Worm (Caenorhabditis elegans) whole organism, late embryonic: Measurements from ENCODE around the gene srz-63.

Experiments used
- C38D4.7 ChIP-seq: fragments of 200-800 bp; sonication (Bioruptor generic); optimal IDR thresholded peaks from 2 replicates; lab custom pipeline; 2018; ENCODE audit warnings: mild to moderate bottlenecking, missing genetic modification characterization, moderate library complexity, missing compliant biosample characterization
- K09A11.1 ChIP-seq: sonication (generic microtip); optimal IDR thresholded peaks from 2 replicates; lab custom pipeline; 2017; ENCODE audit warnings: antibody characterized with exemption, mild to moderate bottlenecking, missing genetic modification characterization, missing compliant biosample characterization; ENCODE audit not compliant: insufficient read depth
- T23F11.4 ChIP-seq: fragments of 200-800 bp; sonication (Bioruptor generic); optimal IDR thresholded peaks from 2 replicates; lab custom pipeline; 2018; ENCODE audit warnings: mild to moderate bottlenecking, missing genetic modification characterization, missing compliant biosample characterization
- ahr-1 ChIP-seq: sonication (generic microtip); optimal IDR thresholded peaks from 2 replicates; lab custom pipeline; 2016; ENCODE audit warnings: missing genetic modification characterization, missing compliant biosample characterization
- ama-1 ChIP-seq: fragments of 150-350 bp; optimal IDR thresholded peaks from 2 replicates; lab custom pipeline; 2014
- ceh-14 ChIP-seq: sonication (generic microtip); optimal IDR thresholded peaks from 2 replicates; lab custom pipeline; 2016; ENCODE audit warnings: missing genotype, missing genetic modification characterization, missing compliant biosample characterization
- ceh-18 ChIP-seq: sonication (generic microtip); optimal IDR thresholded peaks from 2 replicates; lab custom pipeline; 2016; ENCODE audit warnings: missing genetic modification characterization, missing compliant biosample characterization
- ceh-19 ChIP-seq: fragments of 200-800 bp; sonication (Bioruptor generic); optimal IDR thresholded peaks from 2 replicates; lab custom pipeline; 2018; ENCODE audit warnings: mild to moderate bottlenecking, missing genetic modification characterization, missing compliant biosample characterization
- ceh-22 ChIP-seq: sonication (generic microtip); optimal IDR thresholded peaks from 2 replicates; lab custom pipeline; 2017; ENCODE audit warnings: missing biosample characterization, missing genetic modification characterization
- ceh-24 ChIP-seq: sonication (generic microtip); optimal IDR thresholded peaks from 2 replicates; lab custom pipeline; 2016; ENCODE audit warnings: mild to moderate bottlenecking, missing genetic modification characterization, missing compliant biosample characterization
- ceh-34 ChIP-seq: sonication (generic microtip); optimal IDR thresholded peaks from 2 replicates; lab custom pipeline; 2016; ENCODE audit warnings: mild to moderate bottlenecking, missing genetic modification characterization, missing compliant biosample characterization
- ceh-45 ChIP-seq: fragments of 200-800 bp; sonication (Bioruptor generic); IDR thresholded peaks from 2 replicates; pipeline ENCODE4 v1.3.6; 2022; ENCODE audit warnings: missing genetic modification reagents, missing genetic modification characterization, missing compliant biosample characterization
- ceh-6 ChIP-seq: fragments of 200-800 bp; sonication (Bioruptor generic); optimal IDR thresholded peaks from 2 replicates; lab custom pipeline; 2018; ENCODE audit warnings: mild to moderate bottlenecking, missing genetic modification characterization, missing compliant biosample characterization
- dmd-4 ChIP-seq: sonication (generic microtip); optimal IDR thresholded peaks from 2 replicates; lab custom pipeline; 2016; ENCODE audit warnings: borderline replicate concordance, missing genetic modification characterization, missing compliant biosample characterization
- dve-1 ChIP-seq: sonication (generic microtip); optimal IDR thresholded peaks from 2 replicates; lab custom pipeline; 2017; ENCODE audit warnings: antibody characterized with exemption, mild to moderate bottlenecking, missing genetic modification characterization, missing compliant biosample characterization
- elt-4 ChIP-seq: sonication (generic microtip); optimal IDR thresholded peaks from 2 replicates; lab custom pipeline; 2016; ENCODE audit warnings: missing genetic modification characterization, missing compliant biosample characterization
- fkh-6 ChIP-seq: sonication (generic microtip); optimal IDR thresholded peaks from 2 replicates; lab custom pipeline; 2016; ENCODE audit warnings: missing genetic modification characterization, missing compliant biosample characterization
- gmeb-2 ChIP-seq: sonication (generic microtip); optimal IDR thresholded peaks from 2 replicates; lab custom pipeline; 2016; ENCODE audit warnings: missing genetic modification characterization, inconsistent platforms, missing compliant biosample characterization
- hlh-15 ChIP-seq: sonication (generic microtip); optimal IDR thresholded peaks from 2 replicates; lab custom pipeline; 2016; ENCODE audit warnings: missing genetic modification characterization, missing compliant biosample characterization
- hlh-6 ChIP-seq: sonication (generic microtip); optimal IDR thresholded peaks from 2 replicates; lab custom pipeline; 2016; ENCODE audit warnings: missing genotype, missing genetic modification characterization, missing compliant biosample characterization
- lin-11 ChIP-seq: fragments of 200-800 bp; sonication (Bioruptor generic); optimal IDR thresholded peaks from 2 replicates; lab custom pipeline; 2018; ENCODE audit warnings: mild to moderate bottlenecking, missing genetic modification characterization, missing compliant biosample characterization
- mec-3 ChIP-seq: sonication (generic microtip); optimal IDR thresholded peaks from 2 replicates; lab custom pipeline; 2016; ENCODE audit warnings: borderline replicate concordance, missing genetic modification characterization, missing compliant biosample characterization
- nfya-1 ChIP-seq: sonication (generic microtip); optimal IDR thresholded peaks from 2 replicates; lab custom pipeline; 2017; ENCODE audit warnings: missing genetic modification characterization, mild to moderate bottlenecking, missing compliant biosample characterization, antibody characterized with exemption, moderate library complexity
- nhr-11 ChIP-seq: fragments of 150-350 bp; optimal IDR thresholded peaks from 2 replicates; lab custom pipeline; 2014; ENCODE audit warnings: missing biosample characterization, missing genetic modification characterization
- nhr-232 ChIP-seq: sonication (generic microtip); optimal IDR thresholded peaks from 2 replicates; lab custom pipeline; 2016; ENCODE audit warnings: missing genetic modification characterization, missing compliant biosample characterization
- npax-4 ChIP-seq: sonication (generic microtip); optimal IDR thresholded peaks from 2 replicates; lab custom pipeline; 2016; ENCODE audit warnings: missing genetic modification characterization, missing compliant biosample characterization
- pat-9 ChIP-seq: fragments of 200-800 bp; sonication (Bioruptor generic); optimal IDR thresholded peaks from 2 replicates; lab custom pipeline; 2018; ENCODE audit warnings: mild to moderate bottlenecking, missing genetic modification characterization, moderate library complexity, missing compliant biosample characterization
- pax-1 ChIP-seq: fragments of 150-350 bp; optimal IDR thresholded peaks from 2 replicates; lab custom pipeline; 2014; ENCODE audit warnings: missing biosample characterization, missing genetic modification characterization
- rnt-1 ChIP-seq: sonication (generic microtip); optimal IDR thresholded peaks from 2 replicates; lab custom pipeline; 2016; ENCODE audit warnings: missing genetic modification characterization, missing compliant biosample characterization
- sox-4 ChIP-seq: sonication (generic microtip); optimal IDR thresholded peaks from 2 replicates; lab custom pipeline; 2017; ENCODE audit warnings: mild to moderate bottlenecking, missing genetic modification characterization, inconsistent platforms, missing compliant biosample characterization
- unc-3 ChIP-seq, 2 experiments: fragments of 200-800 bp in 1 of 2; sonication (Bioruptor generic) in 1 of 2; sonication (generic microtip) in 1 of 2; conservative IDR thresholded peaks in 1 of 2; optimal IDR thresholded peaks in 1 of 2; 2 replicates each; pipeline versions ENCODE4 v1.3.6 to Lab custom; 2016 to 2022; ENCODE audit warnings: missing compliant biosample characterization in 2 of 2, missing genetic modification characterization in 2 of 2, missing genetic modification reagents in 1 of 2
- unc-86 ChIP-seq: sonication (generic microtip); optimal IDR thresholded peaks from 2 replicates; lab custom pipeline; 2016; ENCODE audit warnings: missing genetic modification characterization, missing compliant biosample characterization
- zip-5 ChIP-seq: sonication (generic microtip); optimal IDR thresholded peaks from 2 replicates; lab custom pipeline; 2016; ENCODE audit warnings: missing genetic modification characterization, missing compliant biosample characterization
- ztf-16 ChIP-seq: sonication (generic microtip); optimal IDR thresholded peaks from 2 replicates; lab custom pipeline; 2017; ENCODE audit warnings: missing genetic modification characterization, missing compliant biosample characterization

srz-63 gene

DNA sequence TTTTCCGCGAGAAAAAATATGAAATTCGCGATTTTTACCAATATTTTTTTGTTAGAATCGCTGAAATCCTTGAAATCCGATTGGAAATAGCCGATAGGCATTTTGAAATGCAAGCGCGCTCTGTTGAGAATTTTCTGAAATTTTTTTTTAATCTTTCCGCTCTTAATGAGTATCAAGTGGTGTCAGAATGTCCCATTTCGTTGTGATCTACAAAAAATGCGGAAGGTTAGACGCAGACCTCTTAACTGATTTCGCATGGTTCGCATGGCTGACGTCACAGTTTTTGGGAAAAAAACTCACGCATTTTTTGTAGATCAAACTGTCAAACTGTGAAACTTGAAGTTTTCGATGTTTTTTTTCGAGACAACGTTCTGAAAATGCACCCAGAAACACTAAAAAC is 6.6 kb upstream of the srz-63 start, which contains the start of gene srw-66:
srw-66 (minus strand) TSS at position 101 of the 400 bp plus-strand sequence.
- no peak for TF ChIP-seq sox-4
- no peak for TF ChIP-seq ceh-34 (tag; lab: Kevin White, UChicago)
- TF ChIP-seq mec-3 (tag; lab: Kevin White, UChicago) = no peak
- no peak for TF ChIP-seq dve-1 (tag; lab: Kevin White, UChicago)
- TF ChIP-seq K09A11.1 (tag; lab: Kevin White, UChicago) = no peak
- TF ChIP-seq unc-3 (GFP tag; conservative IDR thresholded peaks at IDR 0.05; lab: Robert Waterston, UW) = no peak
- TF ChIP-seq unc-3 (tag; optimal IDR thresholded peaks at IDR 0.05; lab: Kevin White, UChicago) = no peak
- TF ChIP-seq unc-86 (tag; lab: Kevin White, UChicago) = no peak
- no peak for TF ChIP-seq lin-11 (tag; lab: Kevin White, UChicago)
- no peak for TF ChIP-seq ceh-14 (tag; lab: Kevin White, UChicago)
- TF ChIP-seq dmd-4 = no peak
- TF ChIP-seq C38D4.7 (GFP tag; lab: Kevin White, UChicago) = no peak
- no peak for TF ChIP-seq zip-5 (tag; lab: Kevin White, UChicago)
- TF ChIP-seq ceh-18 = no peak
- no peak for TF ChIP-seq ceh-22 (tag; lab: Kevin White, UChicago)
- TF ChIP-seq nhr-11 (tag; lab: Kevin White, UChicago) = no peak
- no peak for TF ChIP-seq hlh-6 (tag; lab: Kevin White, UChicago)

ce11 chrII:1275439-1275838 is 3.0 kb upstream of the srz-63 start, which contains the start of gene Y57G7A.5:
Gene Y57G7A.5, minus strand, starts transcription at chrII:1275539.
- TF ChIP-seq nhr-232 (tag; lab: Kevin White, UChicago) (no peak), gmeb-2 (tag; lab: Kevin White, UChicago) (no peak), dmd-4 (no peak), ceh-24 (tag; lab: Kevin White, UChicago) (no peak), fkh-6 (tag; lab: Kevin White, UChicago) (no peak), hlh-15 (tag; lab: Kevin White, UChicago) (no peak), rnt-1 (tag; lab: Kevin White, UChicago) (no peak), ama-1 (lab: Kevin White, UChicago) (no peak), T23F11.4 (no peak), ceh-14 (tag; lab: Kevin White, UChicago) (no peak), pax-1 (tag; lab: Kevin White, UChicago) (no peak), npax-4 (no peak), ceh-45 (no peak), ahr-1 (tag; lab: Kevin White, UChicago) (no peak), zip-5 (tag; lab: Kevin White, UChicago) (no peak)
- TF ChIP-seq, all 69 proteins: peak for 0

ce11 chrII:1276778-1277177 is 1.7 kb upstream of the srz-63 start, which contains the start of gene Y57G7A.11:
Gene Y57G7A.11, minus strand, starts transcription at chrII:1276878.
- no peak for TF ChIP-seq nfya-1 (tag; lab: Kevin White, UChicago)
- no peak for TF ChIP-seq pat-9
- no peak for TF ChIP-seq C38D4.7 (GFP tag; lab: Kevin White, UChicago)
- no peak for TF ChIP-seq ceh-45
- TF ChIP-seq gmeb-2 (tag; lab: Kevin White, UChicago) = no peak
- no peak for TF ChIP-seq ceh-6
- TF ChIP-seq, all 69 proteins: peak for 0

DNA sequence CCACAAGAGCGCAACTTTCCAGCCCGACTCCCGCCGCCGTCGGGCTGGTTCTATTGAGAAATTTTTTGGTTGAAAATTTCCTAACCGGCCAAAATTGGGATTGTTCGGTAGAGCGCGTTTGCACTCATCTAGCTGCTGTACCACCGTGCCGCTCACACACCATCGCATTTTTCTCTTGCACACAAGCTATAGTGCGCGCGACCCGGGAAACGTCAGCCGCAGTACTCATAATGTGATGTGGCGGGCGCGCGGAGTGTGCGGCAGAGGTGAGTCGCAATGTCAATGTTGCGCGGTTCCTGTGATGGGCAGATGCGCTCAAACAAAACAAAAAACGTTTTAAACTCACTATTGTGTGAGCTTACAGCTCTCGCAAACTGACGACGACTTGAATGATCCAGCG is 6.5 kb downstream of the srz-63 start:
- no peak for TF ChIP-seq ceh-34 (tag; lab: Kevin White, UChicago)
- TF ChIP-seq sox-4 = no peak
- TF ChIP-seq nfya-1 (tag; lab: Kevin White, UChicago) = no peak
- no peak for TF ChIP-seq ceh-19 (GFP tag; lab: Kevin White, UChicago)
- no peak for TF ChIP-seq nhr-232 (tag; lab: Kevin White, UChicago)
- no peak for TF ChIP-seq ztf-16 (tag; lab: Kevin White, UChicago)
- no peak for TF ChIP-seq T23F11.4
- TF ChIP-seq elt-4 (tag; lab: Kevin White, UChicago) = no peak
